Fruit fly (Drosophila melanogaster): ENCODE results near the gene stx.

stx gene

dm6 chrX:10744773-10745589 lies at the start of gene stx (continued):
- TF ChIP-seq CG6765 (GFP tag; optimal IDR thresholded peaks at IDR 0.05) (no peak), gcm2 (GFP tag; optimal IDR thresholded peaks at IDR 0.05) (no peak), CG16863 (GFP tag; optimal IDR thresholded peaks at IDR 0.05) (no peak), dm (GFP tag; optimal IDR thresholded peaks at IDR 0.05) (peak; percentile 86), usp (GFP tag; optimal IDR thresholded peaks at IDR 0.05) (no peak), ems (GFP tag; optimal IDR thresholded peaks at IDR 0.05) (no peak), CG12155 (GFP tag; optimal IDR thresholded peaks at IDR 0.05) (peak; percentile 22), CG42726 (GFP tag; IDR thresholded peaks at IDR 0.05; ENCODE audit: partially characterized antibody) (peak; percentile 95), Poxn (GFP tag; IDR thresholded peaks at IDR 0.05) (no peak), Sox102F (GFP tag; optimal IDR thresholded peaks at IDR 0.05) (no peak), NC2α (GFP tag; optimal IDR thresholded peaks at IDR 0.05) (peak; percentile 40), CG15514 (GFP tag; optimal IDR thresholded peaks at IDR 0.05) (peak; percentile 26), lilli (GFP tag; optimal IDR thresholded peaks at IDR 0.05) (no peak), gsb-n (tag; optimal IDR thresholded peaks at IDR 0.05) (peak; percentile 2), schlank (tag; optimal IDR thresholded peaks at IDR 0.05) (peak; percentile 5), corto (GFP tag; optimal IDR thresholded peaks at IDR 0.05) (no peak), D19B (GFP tag; optimal IDR thresholded peaks at IDR 0.05) (no peak), CG34422 (GFP tag; IDR thresholded peaks at IDR 0.05) (peak; percentile 75), D19A (tag; optimal IDR thresholded peaks at IDR 0.05) (no peak), Spps (tag; optimal IDR thresholded peaks at IDR 0.05) (no peak), E2f2 (GFP tag; IDR thresholded peaks at IDR 0.05) (peak; percentile 48; the same call in 1 of the 2 replicates), GATAe (GFP tag; conservative IDR thresholded peaks at IDR 0.05) (no peak), CG6254 (GFP tag; optimal IDR thresholded peaks at IDR 0.05) (no peak), Dip2 (GFP tag; IDR thresholded peaks at IDR 0.05) (no peak), CG11696 (GFP tag; IDR thresholded peaks at IDR 0.05) (0 out of 2 replicates have a peak, but pooled peaks have one; percentile 33), D (optimal IDR thresholded peaks at IDR 0.05) (peak; percentile 39), D (GFP tag; optimal IDR thresholded peaks at IDR 0.05) (no peak), CG4360 (GFP tag; IDR thresholded peaks at IDR 0.05) (peak; percentile 47; the same call in 1 of the 2 replicates), H2.0 (GFP tag; IDR thresholded peaks at IDR 0.05) (0 out of 2 replicates have a peak, but pooled peaks have one; percentile 26), CG1603 (tag; optimal IDR thresholded peaks at IDR 0.05) (peak; percentile 68), sd (tag; optimal IDR thresholded peaks at IDR 0.05) (no peak), CG31441 (GFP tag; IDR thresholded peaks at IDR 0.05) (peak; percentile 43; the same call in 1 of the 2 replicates), CG2129 (GFP tag; IDR thresholded peaks at IDR 0.05; ENCODE audit: partially characterized antibody) (peak; percentile 97), CG14441 (GFP tag; IDR thresholded peaks at IDR 0.05) (no peak), CG7963 (GFP tag; IDR thresholded peaks at IDR 0.05; ENCODE audit: partially characterized antibody) (peak; percentile 92), disco-r (GFP tag; optimal IDR thresholded peaks at IDR 0.05) (no peak), CG7839 (tag; optimal IDR thresholded peaks at IDR 0.05) (no peak), CG6854 (GFP tag; optimal IDR thresholded peaks at IDR 0.05) (peak; percentile 31), CG31388 (GFP tag; optimal IDR thresholded peaks at IDR 0.05) (no peak), CG7745 (tag; optimal IDR thresholded peaks at IDR 0.05) (no peak), NfI (GFP tag; optimal IDR thresholded peaks at IDR 0.05) (peak; percentile 3), CG11695 (GFP tag; IDR thresholded peaks at IDR 0.05) (0 out of 3 replicates have a peak, but pooled peaks have one; percentile 28), HLH4C (GFP tag; IDR thresholded peaks at IDR 0.05; ENCODE audit: partially characterized antibody) (peak; percentile 96), pros (GFP tag; optimal IDR thresholded peaks at IDR 0.05) (no peak), Doc2 (GFP tag; IDR thresholded peaks at IDR 0.05) (no peak), Scr (GFP tag; IDR thresholded peaks at IDR 0.05; ENCODE audit: partially characterized antibody) (peak; percentile 99), Sox100B (GFP tag; optimal IDR thresholded peaks at IDR 0.05) (no peak), ERR (GFP tag; optimal IDR thresholded peaks at IDR 0.05) (no peak), Hmx (GFP tag; optimal IDR thresholded peaks at IDR 0.05) (no peak)

Data from whole organism, embryonic.